Fruit fly (Drosophila melanogaster) whole organism, wandering third instar larva: ENCODE data around the gene CG42521.

Experiments used
- Abd-B ChIP-seq: fragments of >200 bp; optimal IDR thresholded peaks from 2 replicates; lab custom pipeline; 2017; ENCODE audit warnings: missing biosample characterization, missing genetic modification characterization
- CG32264 ChIP-seq: fragments of 200-800 bp; sonication (Bioruptor generic); optimal IDR thresholded peaks from 2 replicates; lab custom pipeline; 2016; ENCODE audit warnings: missing biosample characterization, missing genetic modification characterization
- CG9705 ChIP-seq: fragments of 200-800 bp; sonication (Bioruptor generic); optimal IDR thresholded peaks from 2 replicates; lab custom pipeline; 2018; ENCODE audit warnings: missing biosample characterization, mild to moderate bottlenecking, missing genetic modification characterization
- CrebA ChIP-seq: fragments of 200-800 bp; sonication (Bioruptor generic); optimal IDR thresholded peaks from 2 replicates; lab custom pipeline; 2016; ENCODE audit warnings: missing biosample characterization, mild to moderate bottlenecking, missing genetic modification characterization, borderline replicate concordance
- Dfd ChIP-seq: fragments of >200 bp; optimal IDR thresholded peaks from 2 replicates; lab custom pipeline; 2017; ENCODE audit warnings: missing biosample characterization, missing genetic modification characterization
- GATAd ChIP-seq: sonication (Bioruptor generic); optimal IDR thresholded peaks from 2 replicates; lab custom pipeline; 2016; ENCODE audit warnings: missing biosample characterization, missing genetic modification characterization
- HLH106 ChIP-seq: fragments of 200-800 bp; optimal IDR thresholded peaks from 3 replicates; lab custom pipeline; 2019; ENCODE audit warnings: missing biosample characterization, mild to moderate bottlenecking, missing genetic modification characterization, moderate library complexity
- Hnf4 ChIP-seq: fragments of 200-800 bp; sonication (Bioruptor generic); optimal IDR thresholded peaks from 2 replicates; lab custom pipeline; 2016; ENCODE audit warnings: missing biosample characterization, mild to moderate bottlenecking, missing genetic modification characterization
- Hr83 ChIP-seq: fragments of 200-300 bp; sonication (Bioruptor generic); optimal IDR thresholded peaks from 2 replicates; lab custom pipeline; 2016; ENCODE audit warnings: missing biosample characterization, mild to moderate bottlenecking, missing genetic modification characterization, moderate library complexity; ENCODE audit not compliant: poor library complexity, severe bottlenecking
- Jra ChIP-seq: sonication (Bioruptor generic); optimal IDR thresholded peaks from 2 replicates; lab custom pipeline; 2016; ENCODE audit warnings: missing biosample characterization, missing genetic modification characterization
- Mio ChIP-seq: sonication (Bioruptor generic); optimal IDR thresholded peaks from 2 replicates; lab custom pipeline; 2016; ENCODE audit warnings: missing biosample characterization, missing genetic modification characterization
- Myc ChIP-seq: fragments of >200 bp; optimal IDR thresholded peaks from 2 replicates; lab custom pipeline; 2017
- N ChIP-seq: fragments of >200 bp; optimal IDR thresholded peaks from 2 replicates; lab custom pipeline; 2018; ENCODE audit warnings: missing biosample characterization, missing external identifiers, missing genetic modification characterization
- OdsH ChIP-seq: fragments of 200-800 bp; sonication (Bioruptor generic); optimal IDR thresholded peaks from 2 replicates; lab custom pipeline; 2016; ENCODE audit warnings: missing biosample characterization, mild to moderate bottlenecking, missing genetic modification characterization
- Rel ChIP-seq, 2 experiments: fragments of 200-800 bp; sonication (Bioruptor generic) in 1 of 2; optimal IDR thresholded peaks; 2 replicates in 1 of 2; 3 replicates in 1 of 2; lab custom pipeline; 2016 to 2019; ENCODE audit warnings: mild to moderate bottlenecking in 2 of 2, missing biosample characterization in 2 of 2, missing genetic modification characterization in 2 of 2, moderate library complexity in 1 of 2
- Sp1 ChIP-seq: fragments of 200-800 bp; sonication (Bioruptor generic); optimal IDR thresholded peaks from 3 replicates; lab custom pipeline; 2019; ENCODE audit warnings: missing biosample characterization, mild to moderate bottlenecking, missing genetic modification characterization, moderate library complexity
- br ChIP-seq: fragments of 200-800 bp; sonication (Bioruptor generic); optimal IDR thresholded peaks from 2 replicates; lab custom pipeline; 2016; ENCODE audit warnings: missing biosample characterization, missing genetic modification characterization
- brk ChIP-seq: fragments of 200-800 bp; sonication (Bioruptor generic); optimal IDR thresholded peaks from 2 replicates; lab custom pipeline; 2016; ENCODE audit warnings: missing biosample characterization, mild to moderate bottlenecking, missing genetic modification characterization
- dl ChIP-seq, 2 experiments: fragments of 175-275, 200-275 bp in 1 of 2; fragments of 200-275 bp in 1 of 2; sonication (Bioruptor generic); optimal IDR thresholded peaks; lab custom pipeline; 2018; ENCODE audit warnings: mild to moderate bottlenecking in 2 of 2, missing biosample characterization in 2 of 2, missing genetic modification characterization in 2 of 2, moderate library complexity in 2 of 2; ENCODE audit not compliant: partially characterized antibody in 2 of 2, insufficient read depth in 1 of 2
- dsf ChIP-seq: sonication (Bioruptor generic); optimal IDR thresholded peaks from 2 replicates; lab custom pipeline; 2016; ENCODE audit warnings: missing biosample characterization, missing genetic modification characterization, borderline replicate concordance
- foxo ChIP-seq, 2 experiments: fragments of 200-800 bp; sonication (Bioruptor generic); optimal IDR thresholded peaks; 2 replicates in 1 of 2; 3 replicates in 1 of 2; lab custom pipeline; 2016 to 2017; ENCODE audit warnings: missing biosample characterization in 2 of 2, missing genetic modification characterization in 2 of 2
- fru ChIP-seq: fragments of 200-800 bp; sonication (Bioruptor generic); optimal IDR thresholded peaks from 3 replicates; lab custom pipeline; 2016; ENCODE audit warnings: missing biosample characterization, mild to moderate bottlenecking, missing genetic modification characterization
- h ChIP-seq: fragments of 200-800 bp; sonication (Bioruptor generic); optimal IDR thresholded peaks from 3 replicates; lab custom pipeline; 2016; ENCODE audit warnings: missing biosample characterization, mild to moderate bottlenecking, missing genetic modification characterization
- jim ChIP-seq: fragments of 175-275, 200-325 bp; sonication (Bioruptor generic); optimal IDR thresholded peaks from 2 replicates; lab custom pipeline; 2016; ENCODE audit warnings: missing biosample characterization, mild to moderate bottlenecking, missing genetic modification characterization
- lola ChIP-seq: fragments of >200 bp; optimal IDR thresholded peaks from 2 replicates; lab custom pipeline; 2017; ENCODE audit warnings: missing biosample characterization, missing genetic modification characterization
- pan ChIP-seq: fragments of >200 bp; optimal IDR thresholded peaks from 2 replicates; lab custom pipeline; 2017
- psq ChIP-seq: fragments of 200-800 bp; sonication (Bioruptor generic); optimal IDR thresholded peaks from 3 replicates; lab custom pipeline; 2017; ENCODE audit warnings: missing biosample characterization, mild to moderate bottlenecking, missing genetic modification characterization, moderate library complexity
- rgr ChIP-seq: fragments of 200-800 bp; sonication (Bioruptor generic); optimal IDR thresholded peaks from 3 replicates; lab custom pipeline; 2016; ENCODE audit warnings: missing biosample characterization, mild to moderate bottlenecking, missing genetic modification characterization
- sage ChIP-seq: fragments of 200-800 bp; sonication (Bioruptor generic); optimal IDR thresholded peaks from 2 replicates; lab custom pipeline; 2016; ENCODE audit warnings: missing biosample characterization, mild to moderate bottlenecking, missing genetic modification characterization
- sv ChIP-seq: fragments of 200-800 bp; sonication (Bioruptor generic); optimal IDR thresholded peaks from 3 replicates; lab custom pipeline; 2016; ENCODE audit warnings: missing biosample characterization, missing genetic modification characterization
- tai ChIP-seq: sonication (Bioruptor generic); optimal IDR thresholded peaks from 2 replicates; lab custom pipeline; 2016; ENCODE audit warnings: missing biosample characterization, missing genetic modification characterization
- usp ChIP-seq: fragments of >200 bp; optimal IDR thresholded peaks from 2 replicates; lab custom pipeline; 2017; ENCODE audit warnings: missing biosample characterization, missing genetic modification characterization
- woc ChIP-seq: sonication (Bioruptor generic); optimal IDR thresholded peaks from 2 replicates; lab custom pipeline; 2016; ENCODE audit warnings: missing biosample characterization, mild to moderate bottlenecking, missing genetic modification characterization

The CG42521 gene

dm6 chr3L:10660744-10661589 is 37.6 kb upstream of the CG42521 start, which contains the start of the genes CG32066 and CG8003:
Gene CG32066 (minus strand): TSS chr3L:10661013.
Gene CG8003 (plus strand): TSS chr3L:10661475.
- peak; percentile 54 for TF ChIP-seq tai (GFP tag; lab: Kevin White, UChicago)
- no peak for TF ChIP-seq Abd-B (GFP tag; lab: Kevin White, UChicago)
- peak; percentile 5 for TF ChIP-seq Myc
- peak; percentile 64 for TF ChIP-seq HLH106 (tag; lab: Kevin White, UChicago)
- TF ChIP-seq rgr (GFP tag; lab: Kevin White, UChicago): peak; percentile 30
- peak; percentile 20 for TF ChIP-seq sage (GFP tag; lab: Kevin White, UChicago)
- peak; percentile 37 for TF ChIP-seq Sp1 (GFP tag; lab: Kevin White, UChicago)
- no peak for TF ChIP-seq CG32264 (GFP tag; lab: Kevin White, UChicago)
- TF ChIP-seq sv (GFP tag; lab: Kevin White, UChicago): no peak
- TF ChIP-seq fru (GFP tag; lab: Kevin White, UChicago): peak; percentile 9
- TF ChIP-seq Mio: peak; percentile 19
- TF ChIP-seq GATAd: no peak
- no peak for TF ChIP-seq pan (lab: Kevin White, UChicago)
- peak; percentile 40 for TF ChIP-seq h (GFP tag; lab: Kevin White, UChicago)
- TF ChIP-seq woc (GFP tag; lab: Kevin White, UChicago): peak; percentile 68
- peak; percentile 61 for TF ChIP-seq br
- no peak for TF ChIP-seq OdsH (GFP tag; lab: Kevin White, UChicago)
- no peak for TF ChIP-seq dl (GFP tag; optimal IDR thresholded peaks at IDR 0.05; lab: Kevin White, UChicago; ENCODE audit: insufficient read depth in 1 of 2, partially characterized antibody in 2 of 2)
- TF ChIP-seq Hnf4 (GFP tag; lab: Kevin White, UChicago): peak; percentile 35
- TF ChIP-seq usp: no peak
- TF ChIP-seq CG9705 (GFP tag; lab: Kevin White, UChicago): no peak
- no peak for TF ChIP-seq Rel (GFP tag; optimal IDR thresholded peaks at IDR 0.05; lab: Kevin White, UChicago)
- peak; percentile 47 for TF ChIP-seq Rel (tag; optimal IDR thresholded peaks at IDR 0.05; lab: Kevin White, UChicago)
- peak; percentile 33 for TF ChIP-seq Hr83
- peak in 1 of 2 experiments; percentile 24 for TF ChIP-seq foxo (GFP tag; optimal IDR thresholded peaks at IDR 0.05; lab: Kevin White, UChicago)
- no peak for TF ChIP-seq lola (GFP tag; lab: Kevin White, UChicago)
- TF ChIP-seq dsf (GFP tag; lab: Kevin White, UChicago): no peak
- TF ChIP-seq brk: peak; percentile 32
- TF ChIP-seq CrebA (GFP tag; lab: Kevin White, UChicago): no peak

dm6 chr3L:10659993-10660743 is 36.8 kb upstream of the CG42521 start:
- no peak for TF ChIP-seq Sp1 (GFP tag; lab: Kevin White, UChicago)
- no peak for TF ChIP-seq CG9705 (GFP tag; lab: Kevin White, UChicago)
- peak in 1 of 2 experiments; percentile 3 for TF ChIP-seq foxo (GFP tag; optimal IDR thresholded peaks at IDR 0.05; lab: Kevin White, UChicago)
- peak; percentile 0 for TF ChIP-seq HLH106 (tag; lab: Kevin White, UChicago)
- peak; percentile 33 for TF ChIP-seq psq (GFP tag; lab: Kevin White, UChicago)
- no peak for TF ChIP-seq Dfd (GFP tag; lab: Kevin White, UChicago)

dm6 chr3L:10659524-10659923 is 36.1 kb upstream of the CG42521 start:
- no peak for TF ChIP-seq foxo (GFP tag; optimal IDR thresholded peaks at IDR 0.05; lab: Kevin White, UChicago)
- TF ChIP-seq jim (GFP tag; lab: Kevin White, UChicago): no peak
- TF ChIP-seq Rel (GFP tag; optimal IDR thresholded peaks at IDR 0.05; lab: Kevin White, UChicago): no peak
- no peak for TF ChIP-seq Rel (tag; optimal IDR thresholded peaks at IDR 0.05; lab: Kevin White, UChicago)
- no peak for TF ChIP-seq Abd-B (GFP tag; lab: Kevin White, UChicago)
- no peak for TF ChIP-seq rgr (GFP tag; lab: Kevin White, UChicago)
- no peak for TF ChIP-seq Hr83
- TF ChIP-seq brk: no peak
- TF ChIP-seq N (GFP tag; lab: Kevin White, UChicago): no peak
- TF ChIP-seq Mio: no peak
- TF ChIP-seq Jra (GFP tag; lab: Kevin White, UChicago): no peak
- TF ChIP-seq sage (GFP tag; lab: Kevin White, UChicago): no peak
- TF ChIP-seq Hnf4 (GFP tag; lab: Kevin White, UChicago): no peak
- no peak for TF ChIP-seq usp
- TF ChIP-seq sv (GFP tag; lab: Kevin White, UChicago): no peak
